Fruit fly (Drosophila melanogaster): ENCODE results near the gene CG5122.

Gene CG5122

dm6 chr2L:13145035-13145683 is 14.8 kb downstream of the CG5122 start (continued):
- TF ChIP-seq cas (GFP tag; IDR thresholded peaks at IDR 0.05) (peak; percentile 45; the same call in 1 of the 2 replicates), Ada2b (GFP tag; IDR thresholded peaks at IDR 0.05) (peak; percentile 81), CG11560 (tag; IDR thresholded peaks at IDR 0.05) (0 out of 3 replicates have a peak, but pooled peaks have one; percentile 56), bigmax (GFP tag; optimal IDR thresholded peaks at IDR 0.05) (no peak), abd-A (tag; optimal IDR thresholded peaks at IDR 0.05) (peak; percentile 76), salm (tag; optimal IDR thresholded peaks at IDR 0.05) (no peak), Hey (tag; optimal IDR thresholded peaks at IDR 0.05) (no peak), chinmo (GFP tag; IDR thresholded peaks at IDR 0.05; ENCODE audit: partially characterized antibody) (peak; percentile 84; the same call in 2 of the 4 replicates), Atf6 (GFP tag; IDR thresholded peaks at IDR 0.05) (peak; percentile 85), Ets65A (GFP tag) (peak; percentile 87), CG31224 (GFP tag; IDR thresholded peaks at IDR 0.05) (peak; percentile 64), CG7963 (GFP tag; IDR thresholded peaks at IDR 0.05; ENCODE audit: partially characterized antibody) (no peak), CG11723 (GFP tag; optimal IDR thresholded peaks at IDR 0.05) (peak; percentile 35), Xbp1 (GFP tag; optimal IDR thresholded peaks at IDR 0.05) (peak; percentile 76), D19A (tag; optimal IDR thresholded peaks at IDR 0.05) (peak; percentile 82), sr (GFP tag; IDR thresholded peaks at IDR 0.05) (no peak), CG10565 (GFP tag; optimal IDR thresholded peaks at IDR 0.05) (no peak), en (GFP tag; optimal IDR thresholded peaks at IDR 0.05) (peak; percentile 41), pan (optimal IDR thresholded peaks at IDR 0.05) (no peak), pan (GFP tag; optimal IDR thresholded peaks at IDR 0.05 in 1 of 2, IDR thresholded peaks at IDR 0.05 in 1 of 2) (peak in 1 of 2 experiments; percentile 84), CG10209 (GFP tag; optimal IDR thresholded peaks at IDR 0.05) (peak; percentile 77), luna (GFP tag; optimal IDR thresholded peaks at IDR 0.05) (peak; percentile 68), CG18476 (GFP tag; optimal IDR thresholded peaks at IDR 0.05) (peak; percentile 60), CG15269 (tag; optimal IDR thresholded peaks at IDR 0.05) (peak; percentile 84), Ptx1 (GFP tag; IDR thresholded peaks at IDR 0.05) (peak; percentile 88), CG4854 (GFP tag; optimal IDR thresholded peaks at IDR 0.05) (peak; percentile 65), Hsf (GFP tag; optimal IDR thresholded peaks at IDR 0.05) (peak; percentile 76), fd3F (GFP tag; optimal IDR thresholded peaks at IDR 0.05) (peak; percentile 84), CG1647 (GFP tag; optimal IDR thresholded peaks at IDR 0.05) (peak; percentile 45), CG1792 (GFP tag; optimal IDR thresholded peaks at IDR 0.05) (peak; percentile 69), br (optimal IDR thresholded peaks at IDR 0.05) (no peak), CG30431 (GFP tag; optimal IDR thresholded peaks at IDR 0.05) (no peak), CG17328 (GFP tag; IDR thresholded peaks at IDR 0.05) (peak; percentile 38; the same call in 1 of the 2 replicates), HLH54F (GFP tag; optimal IDR thresholded peaks at IDR 0.05) (peak; percentile 70), jing (GFP tag; optimal IDR thresholded peaks at IDR 0.05) (no peak), chn (GFP tag; optimal IDR thresholded peaks at IDR 0.05) (peak; percentile 45), CG12299 (tag; optimal IDR thresholded peaks at IDR 0.05) (peak; percentile 15), Chrac-16 (GFP tag; optimal IDR thresholded peaks at IDR 0.05) (peak; percentile 37), Myb (GFP tag; optimal IDR thresholded peaks at IDR 0.05) (peak; percentile 59), ttk (GFP tag; IDR thresholded peaks at IDR 0.05) (peak; percentile 76), CG6854 (GFP tag; optimal IDR thresholded peaks at IDR 0.05) (peak; percentile 76), ewg (GFP tag; optimal IDR thresholded peaks at IDR 0.05) (peak; percentile 23), ab (GFP tag; optimal IDR thresholded peaks at IDR 0.05) (no peak), vvl (GFP tag; IDR thresholded peaks at IDR 0.05) (peak; percentile 73), CG4730 (GFP tag; IDR thresholded peaks at IDR 0.05) (peak; percentile 76), chif (GFP tag; optimal IDR thresholded peaks at IDR 0.05) (peak; percentile 49 to 51), maf-S (GFP tag; optimal IDR thresholded peaks at IDR 0.05) (peak; percentile 78), CG6813 (GFP tag; optimal IDR thresholded peaks at IDR 0.05) (peak; percentile 67), Oli (tag; optimal IDR thresholded peaks at IDR 0.05) (peak; percentile 73), Hmr (GFP tag; optimal IDR thresholded peaks at IDR 0.05) (peak; percentile 73)
